Worm (Caenorhabditis elegans): ENCODE data around the gene Y38H6C.20.

The Y38H6C.20 gene

ce11 chrV:20534072-20534471 lies 16.9 kb downstream of the Y38H6C.20 start, which contains the start of gene famh-161:
Gene famh-161 (minus strand): TSS chrV:20534172.
- TF ChIP-seq lin-39 (tag; optimal IDR thresholded peaks at IDR 0.05) (no peak), alr-1 (tag; optimal IDR thresholded peaks at IDR 0.05) (no peak), lin-11 (tag; optimal IDR thresholded peaks at IDR 0.05) (no peak), mab-5 (tag; optimal IDR thresholded peaks at IDR 0.05) (no peak), mdl-1 (tag; optimal IDR thresholded peaks at IDR 0.05) (no peak), ceh-82 (tag; optimal IDR thresholded peaks at IDR 0.05) (no peak), nhr-237 (tag; optimal IDR thresholded peaks at IDR 0.05) (no peak), fos-1 (tag; optimal IDR thresholded peaks at IDR 0.05) (no peak), skn-1 (tag; optimal IDR thresholded peaks at IDR 0.05) (no peak)

DNA sequence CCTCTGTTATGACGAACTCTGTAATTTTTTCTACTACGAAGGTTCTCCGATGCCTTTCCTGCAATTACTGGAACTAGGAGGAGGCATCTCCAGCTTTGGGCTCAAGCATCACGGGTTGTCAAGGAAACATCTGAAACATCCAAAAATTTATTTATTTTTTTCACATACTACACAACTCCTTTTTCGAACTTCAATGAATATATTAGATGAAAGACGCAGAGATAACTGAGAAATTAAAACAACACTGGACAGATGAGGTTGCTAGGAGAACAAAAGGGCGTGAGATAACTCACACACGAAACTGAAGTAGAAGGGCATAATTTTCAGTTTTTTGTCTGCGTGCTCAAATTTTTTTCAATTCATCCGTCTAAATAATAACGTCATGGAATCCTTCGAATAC lies 23.5 kb downstream of the Y38H6C.20 start, which contains the start of gene Y38H6C.13:
TSS of gene Y38H6C.13 (plus strand) at position 301 of the 400 bp plus-strand sequence.
- no peak for TF ChIP-seq lin-11 (tag; optimal IDR thresholded peaks at IDR 0.05)
- TF ChIP-seq Y55F3AM.14 (GFP tag; optimal IDR thresholded peaks at IDR 0.05), result no peak
- TF ChIP-seq lin-13 (GFP tag; optimal IDR thresholded peaks at IDR 0.05), result no peak
- TF ChIP-seq zag-1 (tag; optimal IDR thresholded peaks at IDR 0.05), result no peak
- TF ChIP-seq sma-9 (GFP tag; optimal IDR thresholded peaks at IDR 0.05), result no peak
- TF ChIP-seq sma-9 (tag; optimal IDR thresholded peaks at IDR 0.05), result no peak
- TF ChIP-seq nhr-23 (tag; optimal IDR thresholded peaks at IDR 0.05), result no peak

ce11 chrV:20525816-20526459 lies 25.1 kb downstream of the Y38H6C.20 start, which contains the start of the genes srh-166 and Y38H6C.24:
Gene srh-166 (minus strand): TSS chrV:20525866.
Gene Y38H6C.24 (plus strand): TSS chrV:20526435.
- TF ChIP-seq ZK546.5 (tag; optimal IDR thresholded peaks at IDR 0.05) (no peak), gmeb-1 (tag; optimal IDR thresholded peaks at IDR 0.05) (peak; percentile 17), sma-3 (GFP tag; optimal IDR thresholded peaks at IDR 0.05) (no peak), sma-9 (GFP tag; optimal IDR thresholded peaks at IDR 0.05) (peak; percentile 64), sma-9 (tag; optimal IDR thresholded peaks at IDR 0.05) (no peak), fos-1 (tag; optimal IDR thresholded peaks at IDR 0.05) (peak; percentile 98), ztf-11 (tag; optimal IDR thresholded peaks at IDR 0.05) (no peak), mdl-1 (tag; optimal IDR thresholded peaks at IDR 0.05) (no peak), alr-1 (tag; optimal IDR thresholded peaks at IDR 0.05) (no peak)

ce11 chrV:20522219-20522618 lies 28.8 kb downstream of the Y38H6C.20 start, which contains the start of the genes Y38H6C.9 and fbxa-150:
Gene Y38H6C.9 (minus strand): TSS chrV:20522270.
Gene fbxa-150 (plus strand): TSS chrV:20522598.
- TF ChIP-seq nhr-6 (tag; optimal IDR thresholded peaks at IDR 0.05) (no peak), ceh-16 (tag; optimal IDR thresholded peaks at IDR 0.05) (no peak), fos-1 (tag; optimal IDR thresholded peaks at IDR 0.05) (peak; percentile 23), nhr-12 (tag; optimal IDR thresholded peaks at IDR 0.05) (no peak), mdl-1 (tag; optimal IDR thresholded peaks at IDR 0.05) (no peak), crh-2 (tag; optimal IDR thresholded peaks at IDR 0.05) (no peak), nhr-129 (tag; optimal IDR thresholded peaks at IDR 0.05) (no peak), C34F6.9 (tag; optimal IDR thresholded peaks at IDR 0.05) (peak; percentile 75), peb-1 (tag; optimal IDR thresholded peaks at IDR 0.05) (no peak), ceh-82 (tag; optimal IDR thresholded peaks at IDR 0.05) (no peak), zag-1 (tag; optimal IDR thresholded peaks at IDR 0.05) (no peak), unc-55 (GFP tag; optimal IDR thresholded peaks at IDR 0.05) (peak; percentile 65), Y55F3AM.14 (GFP tag; optimal IDR thresholded peaks at IDR 0.05) (no peak), nhr-21 (tag; optimal IDR thresholded peaks at IDR 0.05) (no peak), nhr-25 (tag; optimal IDR thresholded peaks at IDR 0.05) (no peak), lsy-2 (tag; optimal IDR thresholded peaks at IDR 0.05) (no peak), dmd-4 (tag; optimal IDR thresholded peaks at IDR 0.05) (no peak)

DNA sequence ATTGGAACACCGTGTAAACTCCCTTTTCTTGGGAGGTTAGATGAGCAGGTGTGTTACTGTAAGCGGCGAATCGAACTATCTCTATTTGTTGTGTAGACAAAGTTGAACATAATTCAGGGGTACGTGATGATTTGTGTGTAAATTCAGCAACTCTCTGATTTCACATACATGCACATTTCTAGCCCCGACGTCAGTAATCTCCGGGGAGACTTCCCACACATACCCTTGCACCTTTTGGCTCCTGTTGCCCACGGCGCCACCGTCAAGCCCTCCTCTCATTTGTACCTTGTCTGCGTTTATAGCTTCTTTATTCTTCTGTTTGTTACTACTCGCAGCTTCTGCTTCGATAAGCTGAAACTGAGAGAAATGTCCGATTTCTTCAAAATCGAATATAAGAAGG lies 32.1 kb downstream of the Y38H6C.20 start, which contains the start of gene Y38H6C.25:
TSS of gene Y38H6C.25 (plus strand) at position 301 of the 400 bp plus-strand sequence.
- TF ChIP-seq mab-5 (tag; optimal IDR thresholded peaks at IDR 0.05) (no peak), gmeb-1 (tag; optimal IDR thresholded peaks at IDR 0.05) (no peak), nhr-77 (tag; optimal IDR thresholded peaks at IDR 0.05) (no peak), alr-1 (tag; optimal IDR thresholded peaks at IDR 0.05) (no peak), unc-55 (GFP tag; optimal IDR thresholded peaks at IDR 0.05) (no peak), dmd-4 (tag; optimal IDR thresholded peaks at IDR 0.05) (no peak), fos-1 (tag; optimal IDR thresholded peaks at IDR 0.05) (no peak), lin-13 (GFP tag; optimal IDR thresholded peaks at IDR 0.05) (no peak)
